Fruit fly (Drosophila melanogaster) whole organism: ENCODE measurements around the gene Gbs-70E.

Experiments
- CG8478 ChIP-seq: fragments of >200 bp; optimal IDR thresholded peaks from 2 replicates; lab custom pipeline; 2018; ENCODE audit warnings: inconsistent platforms
- Dll ChIP-seq: fragments of >200 bp; optimal IDR thresholded peaks from 2 replicates; lab custom pipeline; 2017
- EcR ChIP-seq, 2 experiments: fragments of >200 bp; optimal IDR thresholded peaks; 2 replicates each; lab custom pipeline; 2017; ENCODE audit warnings: missing biosample characterization in 2 of 2, missing genetic modification characterization in 2 of 2, missing genetic modification reagents in 2 of 2
- pan ChIP-seq: fragments of >200 bp; optimal IDR thresholded peaks from 2 replicates; lab custom pipeline; 2017
- psq ChIP-seq: fragments of >200 bp; optimal IDR thresholded peaks from 2 replicates; lab custom pipeline; 2017
- usp ChIP-seq: fragments of >200 bp; optimal IDR thresholded peaks from 2 replicates; lab custom pipeline; 2017; ENCODE audit warnings: missing biosample characterization, missing genetic modification characterization, mixed read lengths

Gene Gbs-70E

dm6 chr3L:14550839-14551415, at the start of gene Gbs-70E:
Gene Gbs-70E (minus strand): TSS chr3L:14550975.
- TF ChIP-seq CG8478 (lab: Kevin White, UChicago) (no peak), usp (GFP tag; lab: Kevin White, UChicago) (no peak), EcR (GFP tag; optimal IDR thresholded peaks at IDR 0.05; lab: Kevin White, UChicago) (no peak), pan (lab: Kevin White, UChicago) (no peak), psq (lab: Kevin White, UChicago) (no peak), Dll (lab: Kevin White, UChicago) (no peak)

DNA sequence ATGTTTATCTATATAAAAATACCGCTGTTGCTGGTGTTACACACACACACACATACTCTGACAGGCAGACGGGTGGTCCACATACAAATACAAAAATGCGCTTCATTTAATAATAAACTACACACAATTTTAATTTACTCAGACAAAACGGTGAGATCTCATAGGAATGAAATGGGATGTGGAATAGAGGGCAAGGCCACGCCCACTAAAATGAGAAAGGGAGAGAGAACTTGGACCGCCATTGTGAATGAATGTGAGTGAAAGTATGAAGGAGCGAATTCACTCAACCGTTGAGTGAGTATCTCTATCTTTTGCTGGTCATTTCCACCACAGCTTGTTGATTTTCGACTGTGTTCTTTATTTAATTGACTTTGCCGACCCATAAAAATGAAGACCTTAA, 49.8 kb upstream of the Gbs-70E start:
- no peak for TF ChIP-seq pan (lab: Kevin White, UChicago)
- TF ChIP-seq Dll (lab: Kevin White, UChicago) = no peak
- TF ChIP-seq usp (GFP tag; lab: Kevin White, UChicago) = no peak
- no peak for TF ChIP-seq EcR (GFP tag; optimal IDR thresholded peaks at IDR 0.05; lab: Kevin White, UChicago)
- TF ChIP-seq psq (lab: Kevin White, UChicago) = no peak
- TF ChIP-seq CG8478 (lab: Kevin White, UChicago) = no peak

- TF ChIP-seq psq (lab: Kevin White, UChicago) = no peak
Measured at dm6 chr3L:14599503-14599902, 48.7 kb upstream of the Gbs-70E start, which contains the start of gene HGTX. Gene HGTX (minus strand): TSS chr3L:14599540.

DNA sequence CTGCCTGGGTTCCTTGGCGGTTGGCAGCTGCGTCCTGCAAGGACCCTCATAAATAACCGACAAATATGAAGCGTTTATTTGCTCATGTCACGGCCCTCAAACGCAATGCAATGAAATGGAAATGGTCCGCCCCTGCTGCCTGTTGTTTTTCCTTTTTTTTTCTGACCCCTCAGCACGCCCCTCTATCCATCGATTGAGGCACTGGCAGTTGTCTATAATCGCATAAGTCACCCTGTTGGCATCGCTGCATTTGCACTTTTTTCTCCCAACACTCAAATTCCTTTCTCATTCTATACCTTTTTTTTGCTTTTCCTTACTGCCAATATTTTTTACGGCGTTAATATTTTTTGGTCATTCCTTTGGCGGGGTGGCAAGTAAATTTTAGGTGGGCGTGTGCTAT, 41.4 kb upstream of the Gbs-70E start:
- TF ChIP-seq pan (lab: Kevin White, UChicago) = no peak
- no peak for TF ChIP-seq usp (GFP tag; lab: Kevin White, UChicago)
- no peak for TF ChIP-seq psq (lab: Kevin White, UChicago)
- no peak for TF ChIP-seq EcR (GFP tag; optimal IDR thresholded peaks at IDR 0.05; lab: Kevin White, UChicago)
- TF ChIP-seq Dll (lab: Kevin White, UChicago) = no peak
- TF ChIP-seq CG8478 (lab: Kevin White, UChicago) = no peak

dm6 chr3L:14590964-14591363, 40.2 kb upstream of the Gbs-70E start:
- no peak for TF ChIP-seq EcR (GFP tag; optimal IDR thresholded peaks at IDR 0.05; lab: Kevin White, UChicago)
- TF ChIP-seq CG8478 (lab: Kevin White, UChicago) = no peak
- no peak for TF ChIP-seq pan (lab: Kevin White, UChicago)
- TF ChIP-seq Dll (lab: Kevin White, UChicago) = no peak
- TF ChIP-seq psq (lab: Kevin White, UChicago) = no peak
- TF ChIP-seq usp (GFP tag; lab: Kevin White, UChicago) = no peak

dm6 chr3L:14583803-14584202, 33.0 kb upstream of the Gbs-70E start:
- TF ChIP-seq Dll (lab: Kevin White, UChicago) (no peak), EcR (GFP tag; optimal IDR thresholded peaks at IDR 0.05; lab: Kevin White, UChicago) (no peak), pan (lab: Kevin White, UChicago) (no peak), usp (GFP tag; lab: Kevin White, UChicago) (no peak), psq (lab: Kevin White, UChicago) (no peak), CG8478 (lab: Kevin White, UChicago) (no peak)

DNA sequence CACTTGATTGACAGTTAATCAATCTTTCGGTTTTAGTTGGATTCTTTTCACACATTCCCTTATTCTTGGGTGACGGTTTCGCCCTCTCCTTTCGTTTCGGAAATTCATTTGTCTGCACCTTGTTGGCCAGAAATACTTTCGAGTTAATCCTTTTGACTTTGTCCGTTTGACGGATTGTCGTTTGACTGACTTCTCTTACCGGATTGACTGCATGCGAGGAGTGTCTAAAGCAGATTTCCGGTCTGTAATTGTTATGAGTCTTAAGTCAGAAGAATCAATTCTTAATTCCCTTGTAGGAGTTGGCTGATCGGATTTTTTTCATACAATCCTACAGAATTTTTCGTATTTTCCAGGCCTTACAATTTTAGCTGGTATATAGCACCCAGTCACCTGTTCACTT, 32.0 kb upstream of the Gbs-70E start:
- TF ChIP-seq Dll (lab: Kevin White, UChicago) = no peak
- TF ChIP-seq EcR (GFP tag; optimal IDR thresholded peaks at IDR 0.05; lab: Kevin White, UChicago) = no peak
- TF ChIP-seq pan (lab: Kevin White, UChicago) = no peak
- no peak for TF ChIP-seq usp (GFP tag; lab: Kevin White, UChicago)
- no peak for TF ChIP-seq CG8478 (lab: Kevin White, UChicago)
- no peak for TF ChIP-seq psq (lab: Kevin White, UChicago)

dm6 chr3L:14580294-14580693, 29.5 kb upstream of the Gbs-70E start:
- TF ChIP-seq pan (lab: Kevin White, UChicago) (no peak), Dll (lab: Kevin White, UChicago) (no peak), EcR (GFP tag; optimal IDR thresholded peaks at IDR 0.05; lab: Kevin White, UChicago) (no peak), usp (GFP tag; lab: Kevin White, UChicago) (no peak), CG8478 (lab: Kevin White, UChicago) (no peak), psq (lab: Kevin White, UChicago) (no peak)

DNA sequence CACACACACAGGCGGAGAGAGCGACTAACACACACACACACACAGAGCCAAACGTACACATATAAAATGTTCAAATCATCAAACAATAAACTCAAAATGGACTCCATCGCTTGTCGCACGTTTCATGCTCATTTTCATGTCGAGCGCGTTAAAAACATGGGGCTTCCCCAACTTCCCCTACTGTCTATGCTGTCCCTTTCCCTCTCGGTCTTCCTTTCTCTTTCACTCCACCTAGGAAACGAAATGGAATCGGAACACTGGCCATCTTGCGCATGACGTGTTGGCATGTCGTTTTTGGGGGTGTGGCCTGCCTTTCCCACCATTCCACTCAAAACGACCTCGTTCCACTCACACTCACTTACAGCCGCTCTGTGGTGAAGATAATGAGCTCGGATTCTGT, 28.1 kb upstream of the Gbs-70E start:
- TF ChIP-seq CG8478 (lab: Kevin White, UChicago) (peak; percentile 17), EcR (GFP tag; optimal IDR thresholded peaks at IDR 0.05; lab: Kevin White, UChicago) (no peak)

dm6 chr3L:14575974-14576373, 25.2 kb upstream of the Gbs-70E start:
- TF ChIP-seq psq (lab: Kevin White, UChicago) (no peak), CG8478 (lab: Kevin White, UChicago) (no peak), EcR (GFP tag; optimal IDR thresholded peaks at IDR 0.05; lab: Kevin White, UChicago) (no peak), Dll (lab: Kevin White, UChicago) (no peak), pan (lab: Kevin White, UChicago) (no peak)

dm6 chr3L:14574649-14575048, 23.9 kb upstream of the Gbs-70E start:
- TF ChIP-seq Dll (lab: Kevin White, UChicago) (no peak), CG8478 (lab: Kevin White, UChicago) (no peak), psq (lab: Kevin White, UChicago) (no peak)
